Worm (Caenorhabditis elegans): Measurements from ENCODE around the gene F16B4.7.

ce11 chrV:1545694-1546093 is 39.8 kb upstream of the F16B4.7 start, which contains the start of gene oac-32:
- TF ChIP-seq skn-1 (tag; optimal IDR thresholded peaks at IDR 0.05) (no peak), nhr-237 (tag; optimal IDR thresholded peaks at IDR 0.05) (no peak), lsy-2 (tag; optimal IDR thresholded peaks at IDR 0.05) (no peak), nhr-77 (tag; optimal IDR thresholded peaks at IDR 0.05) (no peak), ztf-11 (tag; optimal IDR thresholded peaks at IDR 0.05) (no peak), aly-2 (tag; optimal IDR thresholded peaks at IDR 0.05) (no peak), ama-1 (optimal IDR thresholded peaks at IDR 0.05) (no peak), mab-5 (tag; optimal IDR thresholded peaks at IDR 0.05) (no peak), mbf-1 (tag; optimal IDR thresholded peaks at IDR 0.05) (no peak), ztf-1 (GFP tag; conservative IDR thresholded peaks at IDR 0.05) (no peak), crh-2 (tag; optimal IDR thresholded peaks at IDR 0.05) (no peak), egl-27 (tag; optimal IDR thresholded peaks at IDR 0.05) (no peak), alr-1 (tag; optimal IDR thresholded peaks at IDR 0.05) (no peak), snpc-4 (tag; optimal IDR thresholded peaks at IDR 0.05) (no peak)
